Worm (Caenorhabditis elegans): ENCODE data around the gene T26A5.8.

- no peak for TF ChIP-seq aly-2 (tag; optimal IDR thresholded peaks at IDR 0.05)
- no peak for TF ChIP-seq mdl-1 (tag; optimal IDR thresholded peaks at IDR 0.05)
- TF ChIP-seq crh-2 (tag; optimal IDR thresholded peaks at IDR 0.05), result peak; percentile 89
- no peak for TF ChIP-seq lin-13 (GFP tag; optimal IDR thresholded peaks at IDR 0.05)
These were observed 30.9 kb downstream of the T26A5.8 start, which contains the start of the genes mrps-17 and txdc-9 for ce11 chrIII:6431766-6432228.
